Worm (Caenorhabditis elegans) whole organism, early embryonic: ENCODE data around the gene M28.4.

Experiments used
- ama-1 ChIP-seq: fragments of 150-350 bp; optimal IDR thresholded peaks from 2 replicates; lab custom pipeline; 2014
- ets-7 ChIP-seq: sonication (generic microtip); optimal IDR thresholded peaks from 2 replicates; lab custom pipeline; 2016; ENCODE audit warnings: missing genotype, missing genetic modification characterization, missing compliant biosample characterization
- flt-1 ChIP-seq: fragments of 200-800 bp; sonication (Bioruptor generic); IDR thresholded peaks from 2 replicates; pipeline ENCODE4 v1.3.6; 2022; ENCODE audit warnings: missing genetic modification characterization, missing compliant biosample characterization
- hmg-4 ChIP-seq: fragments of 200-800 bp; sonication (Bioruptor generic); optimal IDR thresholded peaks from 2 replicates; lab custom pipeline; 2018; ENCODE audit warnings: mild to moderate bottlenecking, missing genetic modification characterization, missing compliant biosample characterization
- pes-1 ChIP-seq: fragments of 200-800 bp; sonication (Bioruptor generic); IDR thresholded peaks from 2 replicates; pipeline ENCODE4 v1.3.6; 2022; ENCODE audit warnings: missing genetic modification reagents, missing genetic modification characterization, missing compliant biosample characterization
- tbx-11 ChIP-seq: fragments of 200-800 bp; sonication (Bioruptor generic); IDR thresholded peaks from 2 replicates; pipeline ENCODE4 v1.3.6; 2022; ENCODE audit warnings: missing genetic modification characterization, missing compliant biosample characterization
- tbx-37 ChIP-seq: fragments of 200-800 bp; sonication (Bioruptor generic); conservative IDR thresholded peaks from 2 replicates; pipeline ENCODE4 v1.3.6; 2022; ENCODE audit warnings: missing genetic modification reagents, missing genetic modification characterization, missing compliant biosample characterization

DNA sequence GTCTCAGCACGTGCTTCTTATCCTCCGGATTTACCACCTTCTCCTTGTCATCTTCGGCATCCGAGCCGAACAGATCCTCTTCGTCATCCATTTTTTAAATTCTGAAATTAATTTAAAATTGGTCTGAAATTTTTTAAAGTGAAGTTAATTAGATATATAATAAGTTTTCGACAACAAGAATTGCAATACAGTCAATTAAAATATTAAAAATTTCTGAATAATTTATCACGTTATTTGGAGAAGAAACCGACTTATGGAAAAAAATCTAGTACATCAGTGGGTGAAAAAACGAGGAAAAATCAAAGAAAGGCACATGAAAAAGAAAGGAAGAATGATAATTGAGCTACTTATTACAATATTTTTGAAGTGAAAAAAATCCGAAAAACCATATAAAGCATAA lies 38.0 kb upstream of the M28.4 start, which contains the start of gene taf-13:
- TF ChIP-seq pes-1 (GFP tag; lab: Robert Waterston, UW) (no peak), flt-1 (GFP tag; lab: Robert Waterston, UW) (no peak), hmg-4 (GFP tag; lab: Kevin White, UChicago) (no peak), tbx-11 (GFP tag; lab: Robert Waterston, UW) (no peak), ama-1 (lab: Kevin White, UChicago) (no peak), tbx-37 (GFP tag; lab: Robert Waterston, UW) (no peak), ets-7 (tag; lab: Kevin White, UChicago) (no peak)
